Worm (Caenorhabditis elegans) whole organism, L1 larva: ENCODE results near the gene Y57G11C.46.

Source experiments
- C04F5.9 ChIP-seq: sonication (generic microtip); optimal IDR thresholded peaks from 2 replicates; lab custom pipeline; 2016; ENCODE audit warnings: missing genetic modification characterization, missing compliant biosample characterization
- C34B4.2 ChIP-seq: sonication (generic microtip); optimal IDR thresholded peaks from 2 replicates; lab custom pipeline; 2017; ENCODE audit warnings: mild to moderate bottlenecking, missing genetic modification characterization, missing compliant biosample characterization
- F16B12.6 ChIP-seq: fragments of 150-350 bp; optimal IDR thresholded peaks from 2 replicates; lab custom pipeline; 2014; ENCODE audit warnings: missing biosample characterization, missing genetic modification characterization
- alr-1 ChIP-seq: fragments of 200-800 bp; sonication (Bioruptor generic); optimal IDR thresholded peaks from 2 replicates; lab custom pipeline; 2018; ENCODE audit warnings: borderline replicate concordance, mild to moderate bottlenecking, missing genetic modification characterization, missing compliant biosample characterization
- ceh-63 ChIP-seq: fragments of 200-800 bp; sonication (Bioruptor generic); optimal IDR thresholded peaks from 2 replicates; lab custom pipeline; 2018; ENCODE audit warnings: mild to moderate bottlenecking, missing genetic modification characterization, missing compliant biosample characterization
- ceh-90 ChIP-seq: sonication (generic microtip); optimal IDR thresholded peaks from 2 replicates; lab custom pipeline; 2016; ENCODE audit warnings: missing genetic modification characterization, missing compliant biosample characterization
- ces-1 ChIP-seq: fragments of 150-350 bp; optimal IDR thresholded peaks from 2 replicates; lab custom pipeline; 2014; ENCODE audit warnings: missing biosample characterization, missing genetic modification reagents, missing genetic modification characterization
- dpl-1 ChIP-seq, 3 experiments: fragments of 150-350 bp in 2 of 3; sonication (generic microtip) in 1 of 3; optimal IDR thresholded peaks; 2 replicates each; lab custom pipeline; 2014 to 2017; ENCODE audit warnings: missing biosample characterization in 3 of 3, missing genetic modification characterization in 3 of 3, missing genetic modification reagents in 3 of 3
- efl-1 ChIP-seq, 4 experiments: fragments of 150-350 bp; optimal IDR thresholded peaks in 3 of 4; peaks in 1 of 4; 1 replicate in 1 of 4; 2 replicates in 3 of 4; lab custom pipeline; 2014; ENCODE audit warnings: missing biosample characterization in 2 of 4, missing genetic modification characterization in 2 of 4, missing genetic modification reagents in 2 of 4
- efl-3 ChIP-seq: fragments of 200-800 bp; sonication (Bioruptor generic); optimal IDR thresholded peaks from 2 replicates; lab custom pipeline; 2018; ENCODE audit warnings: mild to moderate bottlenecking, missing genetic modification characterization, missing compliant biosample characterization
- egl-13 ChIP-seq: sonication (generic microtip); optimal IDR thresholded peaks from 2 replicates; lab custom pipeline; 2016; ENCODE audit warnings: missing genotype, missing genetic modification reagents, missing genetic modification characterization, missing compliant biosample characterization
- egl-27 ChIP-seq, 2 experiments: fragments of 150-350 bp in 1 of 2; sonication (generic microtip); optimal IDR thresholded peaks; 3 replicates each; lab custom pipeline; 2017 to 2018; ENCODE audit warnings: missing biosample characterization in 2 of 2, missing genetic modification characterization in 2 of 2, missing genetic modification reagents in 2 of 2
- ets-5 ChIP-seq: fragments of 200-800 bp; sonication (Bioruptor generic); IDR thresholded peaks from 2 replicates; pipeline ENCODE4 v1.3.6; 2022; ENCODE audit warnings: missing genetic modification characterization, missing compliant biosample characterization
- fkh-10 ChIP-seq: sonication (generic microtip); optimal IDR thresholded peaks from 2 replicates; lab custom pipeline; 2017; ENCODE audit warnings: missing biosample characterization, missing genetic modification reagents, missing genetic modification characterization
- fkh-4 ChIP-seq: sonication (generic microtip); optimal IDR thresholded peaks from 2 replicates; lab custom pipeline; 2016; ENCODE audit warnings: missing compliant biosample characterization, missing genetic modification characterization, borderline replicate concordance
- hlh-17 ChIP-seq: fragments of 200-800 bp; sonication (Bioruptor generic); optimal IDR thresholded peaks from 2 replicates; lab custom pipeline; 2018; ENCODE audit warnings: missing genetic modification characterization, mild to moderate bottlenecking, missing compliant biosample characterization, moderate library complexity, borderline replicate concordance
- hlh-4 ChIP-seq: sonication (generic microtip); optimal IDR thresholded peaks from 2 replicates; lab custom pipeline; 2016; ENCODE audit warnings: mild to moderate bottlenecking, missing genetic modification characterization, missing compliant biosample characterization
- hpl-2 ChIP-seq: fragments of 150-350 bp; optimal IDR thresholded peaks from 2 replicates; lab custom pipeline; 2014; ENCODE audit warnings: missing biosample characterization, missing genetic modification reagents, missing genetic modification characterization
- irx-1 ChIP-seq: sonication (generic microtip); optimal IDR thresholded peaks from 2 replicates; lab custom pipeline; 2016; ENCODE audit warnings: missing genetic modification characterization, missing compliant biosample characterization
- isw-1 ChIP-seq: fragments of 200-800 bp; sonication (Bioruptor generic); IDR thresholded peaks from 2 replicates; pipeline ENCODE4 v1.3.6; 2022; ENCODE audit warnings: missing genetic modification characterization, missing compliant biosample characterization
- jun-1 ChIP-seq: fragments of 150-350 bp; optimal IDR thresholded peaks from 2 replicates; lab custom pipeline; 2014; ENCODE audit warnings: missing biosample characterization, missing genetic modification reagents, missing genetic modification characterization
- lin-14 ChIP-seq: fragments of 200-800 bp; sonication (Bioruptor generic); optimal IDR thresholded peaks from 2 replicates; lab custom pipeline; 2018; ENCODE audit warnings: mild to moderate bottlenecking, missing genetic modification characterization, moderate library complexity, missing compliant biosample characterization
- lin-15B ChIP-seq: fragments of 150-350 bp; sonication (generic microtip); optimal IDR thresholded peaks from 3 replicates; lab custom pipeline; 2014; ENCODE audit warnings: missing biosample characterization, missing genetic modification characterization
- lin-35 ChIP-seq, 2 experiments: fragments of 150-350 bp; optimal IDR thresholded peaks; 2 replicates each; lab custom pipeline; 2014; ENCODE audit warnings: missing biosample characterization in 2 of 2, missing genetic modification characterization in 2 of 2, missing genetic modification reagents in 2 of 2
- lir-3 ChIP-seq: sonication (generic microtip); optimal IDR thresholded peaks from 2 replicates; lab custom pipeline; 2016; ENCODE audit warnings: mild to moderate bottlenecking, missing genetic modification characterization, moderate library complexity, missing compliant biosample characterization; ENCODE audit not compliant: poor library complexity
- lsy-2 ChIP-seq, 2 experiments: fragments of 150-350 bp; optimal IDR thresholded peaks; 2 replicates each; lab custom pipeline; 2014; ENCODE audit warnings: missing biosample characterization in 2 of 2, missing genetic modification characterization in 2 of 2
- mab-9 ChIP-seq: fragments of 200-800 bp; sonication (Bioruptor generic); IDR thresholded peaks from 2 replicates; pipeline ENCODE4 v1.3.6; 2022; ENCODE audit warnings: missing genetic modification reagents, missing genetic modification characterization, missing compliant biosample characterization
- nhr-237 ChIP-seq: fragments of 150-350 bp; optimal IDR thresholded peaks from 2 replicates; lab custom pipeline; 2014; ENCODE audit warnings: missing biosample characterization, missing genetic modification characterization
- nhr-28 ChIP-seq: fragments of 150-350 bp; optimal IDR thresholded peaks from 2 replicates; lab custom pipeline; 2014; ENCODE audit warnings: missing biosample characterization, missing genetic modification characterization
- nhr-47 ChIP-seq: sonication (generic microtip); optimal IDR thresholded peaks from 2 replicates; lab custom pipeline; 2016; ENCODE audit warnings: mild to moderate bottlenecking, missing genetic modification characterization, moderate library complexity, missing compliant biosample characterization
- nhr-71 ChIP-seq: sonication (generic microtip); optimal IDR thresholded peaks from 2 replicates; lab custom pipeline; 2016; ENCODE audit warnings: mild to moderate bottlenecking, missing genetic modification characterization, moderate library complexity, missing compliant biosample characterization
- nhr-77 ChIP-seq: fragments of 150-350 bp; optimal IDR thresholded peaks from 2 replicates; lab custom pipeline; 2014; ENCODE audit warnings: missing biosample characterization, missing genetic modification characterization
- skn-1 ChIP-seq: fragments of 150-350 bp; optimal IDR thresholded peaks from 2 replicates; lab custom pipeline; 2014; ENCODE audit warnings: missing biosample characterization, missing genetic modification characterization
- snpc-4 ChIP-seq: fragments of 150-350 bp; optimal IDR thresholded peaks from 2 replicates; lab custom pipeline; 2014; ENCODE audit warnings: missing biosample characterization, missing genetic modification characterization
- snu-23 ChIP-seq: sonication (generic microtip); optimal IDR thresholded peaks from 2 replicates; lab custom pipeline; 2016; ENCODE audit warnings: missing genetic modification characterization, missing compliant biosample characterization
- sptf-1 ChIP-seq: fragments of 150-350 bp; optimal IDR thresholded peaks from 2 replicates; lab custom pipeline; 2014; ENCODE audit warnings: missing biosample characterization, missing genetic modification characterization
- sup-37 ChIP-seq: fragments of 200-800 bp; sonication (Bioruptor generic); optimal IDR thresholded peaks from 2 replicates; lab custom pipeline; 2018; ENCODE audit warnings: mild to moderate bottlenecking, missing genetic modification characterization, missing compliant biosample characterization
- swsn-7 ChIP-seq: sonication (generic microtip); optimal IDR thresholded peaks from 2 replicates; lab custom pipeline; 2016; ENCODE audit warnings: missing genetic modification characterization, missing compliant biosample characterization
- unc-62 ChIP-seq: fragments of 150-350 bp; optimal IDR thresholded peaks from 2 replicates; lab custom pipeline; 2014; ENCODE audit warnings: missing biosample characterization, missing genetic modification reagents, missing genetic modification characterization
- unc-86 ChIP-seq: sonication (generic microtip); optimal IDR thresholded peaks from 2 replicates; lab custom pipeline; 2016; ENCODE audit warnings: missing genetic modification characterization, missing compliant biosample characterization
- unc-98 ChIP-seq: fragments of 200-800 bp; sonication (Bioruptor generic); IDR thresholded peaks from 2 replicates; pipeline ENCODE4 v1.3.6; 2022; ENCODE audit warnings: missing genetic modification characterization, missing compliant biosample characterization
- vab-15 ChIP-seq: sonication (generic microtip); optimal IDR thresholded peaks from 2 replicates; lab custom pipeline; 2017; ENCODE audit warnings: missing genotype, mild to moderate bottlenecking, missing genetic modification characterization, missing compliant biosample characterization
- zag-1 ChIP-seq: fragments of 150-350 bp; optimal IDR thresholded peaks from 2 replicates; lab custom pipeline; 2014; ENCODE audit warnings: missing biosample characterization, missing genetic modification characterization
- zip-4 ChIP-seq: fragments of 200-800 bp; sonication (Bioruptor generic); optimal IDR thresholded peaks from 2 replicates; lab custom pipeline; 2018; ENCODE audit warnings: mild to moderate bottlenecking, missing genetic modification characterization, moderate library complexity, missing compliant biosample characterization
- ztf-11 ChIP-seq, 2 experiments: sonication (generic microtip); optimal IDR thresholded peaks; 2 replicates each; lab custom pipeline; 2016 to 2017; ENCODE audit warnings: missing genetic modification characterization in 2 of 2, missing biosample characterization in 1 of 2, missing compliant biosample characterization in 1 of 2
- ztf-4 ChIP-seq: fragments of 150-350 bp; optimal IDR thresholded peaks from 2 replicates; lab custom pipeline; 2014; ENCODE audit warnings: missing biosample characterization, missing genetic modification characterization

Y57G11C.46 gene

ce11 chrIV:14824878-14825352, 8.7 kb upstream of the Y57G11C.46 start, which contains the start of gene sec-61.A (continued):
- peak; percentile 62 for TF ChIP-seq C04F5.9 (tag; lab: Kevin White, UChicago)
- TF ChIP-seq isw-1: peak; percentile 100
- peak; percentile 84 to 85 for TF ChIP-seq lin-35 (GFP tag; optimal IDR thresholded peaks at IDR 0.05; lab: Kevin White, UChicago)
- peak; percentile 90 for TF ChIP-seq lin-14 (GFP tag; lab: Kevin White, UChicago)
- TF ChIP-seq alr-1 (tag; lab: Kevin White, UChicago): no peak
- peak; percentile 42 for TF ChIP-seq skn-1 (tag; lab: Kevin White, UChicago)
- TF ChIP-seq egl-13 (tag; lab: Kevin White, UChicago): peak; percentile 63
- no peak for TF ChIP-seq hpl-2 (GFP tag; lab: Kevin White, UChicago)
- TF ChIP-seq fkh-4 (tag; lab: Kevin White, UChicago): no peak
- TF ChIP-seq efl-1 (optimal IDR thresholded peaks at IDR 0.05; lab: Kevin White, UChicago): peak; percentile 79 to 87
- peak; percentile 66 to 93 for TF ChIP-seq efl-1 (GFP tag; optimal IDR thresholded peaks at IDR 0.05 in 1 of 2; lab: Kevin White, UChicago)
- TF ChIP-seq zip-4: peak; percentile 64
- TF ChIP-seq hlh-17: no peak
- TF ChIP-seq ztf-4: no peak
- TF ChIP-seq nhr-28: no peak
- peak; percentile 18 for TF ChIP-seq F16B12.6 (tag; lab: Kevin White, UChicago)
- peak; percentile 85 for TF ChIP-seq unc-86 (tag; lab: Kevin White, UChicago)
- no peak for TF ChIP-seq hlh-4 (tag; lab: Kevin White, UChicago)
- TF ChIP-seq nhr-237: peak; percentile 16
- peak; percentile 40 for TF ChIP-seq sup-37 (GFP tag; lab: Kevin White, UChicago)
- TF ChIP-seq jun-1 (tag; lab: Kevin White, UChicago): peak; percentile 2
- peak; percentile 97 to 99 for TF ChIP-seq lsy-2 (tag; optimal IDR thresholded peaks at IDR 0.05; lab: Kevin White, UChicago)
- TF ChIP-seq C34B4.2 (tag; lab: Kevin White, UChicago): peak; percentile 29
- TF ChIP-seq nhr-77: peak; percentile 86
- no peak for TF ChIP-seq ceh-63
- TF ChIP-seq ets-5: no peak
- TF ChIP-seq unc-62 (GFP tag; lab: Kevin White, UChicago): no peak
- TF ChIP-seq fkh-10: peak; percentile 46
- TF ChIP-seq vab-15: peak; percentile 34
- TF ChIP-seq mab-9 (GFP tag; lab: Robert Waterston, UW): peak; percentile 52; the same call in 1 of the 2 replicates
- peak; percentile 74 to 79 (median 78) for TF ChIP-seq dpl-1 (GFP tag; optimal IDR thresholded peaks at IDR 0.05; lab: Kevin White, UChicago)
- no peak for TF ChIP-seq zag-1 (tag; lab: Kevin White, UChicago)
- TF ChIP-seq ztf-11 (tag; optimal IDR thresholded peaks at IDR 0.05; lab: Kevin White, UChicago): peak in 1 of 2 experiments; percentile 65
- peak; percentile 95 for TF ChIP-seq snu-23 (GFP tag; lab: Kevin White, UChicago)
- TF ChIP-seq lir-3: peak; percentile 25
- peak; percentile 93 for TF ChIP-seq nhr-71 (tag; lab: Kevin White, UChicago)
- TF ChIP-seq unc-98 (GFP tag; lab: Robert Waterston, UW): no peak
- TF ChIP-seq sptf-1: no peak
- peak; percentile 80 for TF ChIP-seq irx-1 (tag; lab: Kevin White, UChicago)
- peak; percentile 46 for TF ChIP-seq lin-15B (tag; lab: Kevin White, UChicago)
- peak; percentile 84 for TF ChIP-seq swsn-7

ce11 chrIV:14824201-14824600, 8.0 kb upstream of the Y57G11C.46 start:
- TF ChIP-seq snpc-4 (tag; lab: Kevin White, UChicago) (no peak), unc-98 (GFP tag; lab: Robert Waterston, UW) (no peak), efl-3 (GFP tag; lab: Kevin White, UChicago) (no peak), lir-3 (no peak), ceh-90 (no peak), egl-27 (tag; optimal IDR thresholded peaks at IDR 0.05; lab: Kevin White, UChicago) (no peak), F16B12.6 (tag; lab: Kevin White, UChicago) (no peak), C34B4.2 (tag; lab: Kevin White, UChicago) (no peak), sptf-1 (no peak), nhr-47 (tag; lab: Kevin White, UChicago) (no peak), sup-37 (GFP tag; lab: Kevin White, UChicago) (no peak), irx-1 (tag; lab: Kevin White, UChicago) (no peak), ces-1 (GFP tag; lab: Kevin White, UChicago) (no peak), zag-1 (tag; lab: Kevin White, UChicago) (no peak), hlh-17 (no peak)
- TF ChIP-seq, all 84 proteins: peak for 0
